Fruit fly (Drosophila melanogaster): Measurements from ENCODE around the gene CG42714.
A peak's percentile ranks its signal among the peaks of the same experiment; 100 is the strongest.

The CG42714 gene

dm6 chr3L:6262644-6263404 lies 29.0 kb upstream of the CG42714 start, which contains the start of gene Ldh (continued):
- peak; percentile 72 for TF ChIP-seq CG7786 (GFP tag; optimal IDR thresholded peaks at IDR 0.05)
- peak; percentile 98 for TF ChIP-seq CG17829 (tag; optimal IDR thresholded peaks at IDR 0.05)
- TF ChIP-seq nerfin-2 (GFP tag; IDR thresholded peaks at IDR 0.05; ENCODE audit: partially characterized antibody) = no peak
- TF ChIP-seq CG9817 (tag; optimal IDR thresholded peaks at IDR 0.05) = peak; percentile 93
- TF ChIP-seq sd (tag; optimal IDR thresholded peaks at IDR 0.05) = peak; percentile 88
- TF ChIP-seq nerfin-1 (tag; optimal IDR thresholded peaks at IDR 0.05) = peak; percentile 96
- peak; percentile 93 for TF ChIP-seq CG2120 (GFP tag; optimal IDR thresholded peaks at IDR 0.05)
- TF ChIP-seq CG7357 (GFP tag; IDR thresholded peaks at IDR 0.05) = peak; percentile 88
- peak; percentile 80 for TF ChIP-seq ro (GFP tag; IDR thresholded peaks at IDR 0.05)
- TF ChIP-seq eve (GFP tag; optimal IDR thresholded peaks at IDR 0.05) = peak in 1 of 2 experiments; percentile 96
- peak; percentile 68; the same call in 1 of the 2 replicates for TF ChIP-seq NFAT (GFP tag; IDR thresholded peaks at IDR 0.05)
- TF ChIP-seq schlank (tag; optimal IDR thresholded peaks at IDR 0.05) = peak; percentile 78
- no peak for TF ChIP-seq inv (GFP tag; IDR thresholded peaks at IDR 0.05; ENCODE audit: partially characterized antibody)
- TF ChIP-seq mirr (GFP tag; optimal IDR thresholded peaks at IDR 0.05) = peak; percentile 63
- TF ChIP-seq CG18619 (GFP tag; optimal IDR thresholded peaks at IDR 0.05) = peak; percentile 96
- TF ChIP-seq Antp (GFP tag; optimal IDR thresholded peaks at IDR 0.05) = peak; percentile 16
- peak; percentile 85 for TF ChIP-seq zfh1 (GFP tag; IDR thresholded peaks at IDR 0.05)
- TF ChIP-seq NfI (GFP tag; optimal IDR thresholded peaks at IDR 0.05) = peak; percentile 93
- TF ChIP-seq CG7987 (GFP tag; optimal IDR thresholded peaks at IDR 0.05) = peak; percentile 78
- TF ChIP-seq CG31365 (tag; optimal IDR thresholded peaks at IDR 0.05) = peak; percentile 71
- TF ChIP-seq usp (GFP tag; optimal IDR thresholded peaks at IDR 0.05) = no peak
- peak; percentile 89 for TF ChIP-seq CG32772 (GFP tag; IDR thresholded peaks at IDR 0.05)
- TF ChIP-seq luna (GFP tag; optimal IDR thresholded peaks at IDR 0.05) = peak; percentile 44
- TF ChIP-seq CG16815 (GFP tag; optimal IDR thresholded peaks at IDR 0.05) = peak; percentile 94
- peak; percentile 85 for TF ChIP-seq CG11093 (GFP tag; IDR thresholded peaks at IDR 0.05)
- TF ChIP-seq Aef1 (GFP tag; IDR thresholded peaks at IDR 0.05) = peak; percentile 87
- peak; percentile 81 for TF ChIP-seq chm (GFP tag; IDR thresholded peaks at IDR 0.05)
- peak; percentile 75 for TF ChIP-seq CG11085 (GFP tag; IDR thresholded peaks at IDR 0.05)
- peak; percentile 96 for TF ChIP-seq CG4328 (GFP tag; optimal IDR thresholded peaks at IDR 0.05)
- TF ChIP-seq HmgD (GFP tag; optimal IDR thresholded peaks at IDR 0.05) = no peak
- TF ChIP-seq CG34422 (GFP tag; IDR thresholded peaks at IDR 0.05) = peak; percentile 93
- peak; percentile 93 for TF ChIP-seq CG9437 (GFP tag; optimal IDR thresholded peaks at IDR 0.05)
- peak; percentile 78 for TF ChIP-seq Vsx1 (GFP tag; optimal IDR thresholded peaks at IDR 0.05)
- peak; percentile 87 for TF ChIP-seq CG14441 (GFP tag; IDR thresholded peaks at IDR 0.05)
- TF ChIP-seq CG4424 (GFP tag; optimal IDR thresholded peaks at IDR 0.05) = peak; percentile 94
- peak; percentile 55 for TF ChIP-seq CTCF (GFP tag; optimal IDR thresholded peaks at IDR 0.05)
- TF ChIP-seq scrt (GFP tag; optimal IDR thresholded peaks at IDR 0.05) = peak; percentile 92
- TF ChIP-seq Sry-δ (GFP tag; optimal IDR thresholded peaks at IDR 0.05) = peak; percentile 38
- TF ChIP-seq Sox100B (GFP tag; optimal IDR thresholded peaks at IDR 0.05) = peak; percentile 97
- TF ChIP-seq sens-2 (GFP tag; IDR thresholded peaks at IDR 0.05) = peak; percentile 78
- peak; percentile 77 for TF ChIP-seq pros (GFP tag; optimal IDR thresholded peaks at IDR 0.05)
- TF ChIP-seq CG6254 (GFP tag; optimal IDR thresholded peaks at IDR 0.05) = peak; percentile 92
- peak; percentile 48 for TF ChIP-seq Side (GFP tag; optimal IDR thresholded peaks at IDR 0.05)
- peak; percentile 50 for TF ChIP-seq CG1832 (GFP tag; optimal IDR thresholded peaks at IDR 0.05)
- peak; percentile 95 for TF ChIP-seq CG6813 (GFP tag; optimal IDR thresholded peaks at IDR 0.05)
- TF ChIP-seq Usf (GFP tag; optimal IDR thresholded peaks at IDR 0.05) = peak; percentile 87
- peak; percentile 62 for TF ChIP-seq pnt (GFP tag; optimal IDR thresholded peaks at IDR 0.05)
- TF ChIP-seq gem (tag; optimal IDR thresholded peaks at IDR 0.05) = peak; percentile 98
- peak; percentile 4 for TF ChIP-seq Neu2 (GFP tag; optimal IDR thresholded peaks at IDR 0.05; ENCODE audit: borderline replicate concordance)
- TF ChIP-seq Gug (GFP tag; IDR thresholded peaks at IDR 0.05) = peak; percentile 69
